Fruit fly (Drosophila melanogaster): Measurements from ENCODE around the gene Msh6.

The Msh6 gene

dm6 chr3L:15192172-15192571, 33.8 kb upstream of the Msh6 start (continued):
- TF ChIP-seq Ets96B (tag; optimal IDR thresholded peaks at IDR 0.05) (no peak), eg (GFP tag; IDR thresholded peaks at IDR 0.05) (no peak), Eip75B (GFP tag; optimal IDR thresholded peaks at IDR 0.05) (no peak), Ets21C (GFP tag; optimal IDR thresholded peaks at IDR 0.05) (no peak), Sox14 (GFP tag; optimal IDR thresholded peaks at IDR 0.05) (peak; percentile 20), fd85E (GFP tag; optimal IDR thresholded peaks at IDR 0.05) (no peak), CG3032 (tag; optimal IDR thresholded peaks at IDR 0.05) (no peak)

dm6 chr3L:15189707-15190106, 31.3 kb upstream of the Msh6 start:
- no peak for TF ChIP-seq topi (GFP tag; optimal IDR thresholded peaks at IDR 0.05)
- TF ChIP-seq Eip93F (GFP tag; optimal IDR thresholded peaks at IDR 0.05) = no peak
- TF ChIP-seq Blimp-1 (GFP tag; optimal IDR thresholded peaks at IDR 0.05) = no peak
- TF ChIP-seq CG4318 (GFP tag; optimal IDR thresholded peaks at IDR 0.05) = no peak
- TF ChIP-seq CG3032 (tag; optimal IDR thresholded peaks at IDR 0.05) = no peak
- no peak for TF ChIP-seq CG11762 (GFP tag; optimal IDR thresholded peaks at IDR 0.05; ENCODE audit: insufficient read depth)
- no peak for TF ChIP-seq CG15336 (GFP tag; IDR thresholded peaks at IDR 0.05)
- TF ChIP-seq CG9139 (GFP tag; optimal IDR thresholded peaks at IDR 0.05) = no peak
- TF ChIP-seq Met (GFP tag; optimal IDR thresholded peaks at IDR 0.05) = peak; percentile 6
- TF ChIP-seq CG6808 (GFP tag; optimal IDR thresholded peaks at IDR 0.05) = no peak
- TF ChIP-seq salr (GFP tag; optimal IDR thresholded peaks at IDR 0.05) = peak in 1 of 2 experiments; percentile 31
- no peak for TF ChIP-seq ss (GFP tag; optimal IDR thresholded peaks at IDR 0.05)
- TF ChIP-seq pdm3 (GFP tag; optimal IDR thresholded peaks at IDR 0.05) = no peak
- no peak for TF ChIP-seq CG3919 (GFP tag; optimal IDR thresholded peaks at IDR 0.05)
- TF ChIP-seq Hr38 (GFP tag; optimal IDR thresholded peaks at IDR 0.05) = no peak
- TF ChIP-seq CG1621 (tag; optimal IDR thresholded peaks at IDR 0.05) = no peak
- TF ChIP-seq CG32006 (GFP tag; optimal IDR thresholded peaks at IDR 0.05) = peak; percentile 13
- TF ChIP-seq CG16779 (tag; optimal IDR thresholded peaks at IDR 0.05) = no peak
- no peak for TF ChIP-seq dac (GFP tag; optimal IDR thresholded peaks at IDR 0.05)
- no peak for TF ChIP-seq Ets21C (GFP tag; optimal IDR thresholded peaks at IDR 0.05)
- TF ChIP-seq spab (GFP tag; optimal IDR thresholded peaks at IDR 0.05) = no peak
- no peak for TF ChIP-seq vri (GFP tag; optimal IDR thresholded peaks at IDR 0.05)
- peak; percentile 75 for TF ChIP-seq Eip78C (GFP tag)
- TF ChIP-seq CG8119 (GFP tag; IDR thresholded peaks at IDR 0.05) = no peak
- TF ChIP-seq CG8632 (GFP tag; optimal IDR thresholded peaks at IDR 0.05) = no peak
- no peak for TF ChIP-seq CG34406 (GFP tag; optimal IDR thresholded peaks at IDR 0.05)
- no peak for TF ChIP-seq acj6 (GFP tag; optimal IDR thresholded peaks at IDR 0.05)
- TF ChIP-seq achi (GFP tag; optimal IDR thresholded peaks at IDR 0.05) = peak; percentile 12
- TF ChIP-seq fd85E (GFP tag; optimal IDR thresholded peaks at IDR 0.05) = no peak
- TF ChIP-seq CG7368 (GFP tag; optimal IDR thresholded peaks at IDR 0.05) = no peak
- no peak for TF ChIP-seq Sox15 (GFP tag; optimal IDR thresholded peaks at IDR 0.05)
- no peak for TF ChIP-seq CG11294 (GFP tag; IDR thresholded peaks at IDR 0.05)
- TF ChIP-seq Lpt (GFP tag; optimal IDR thresholded peaks at IDR 0.05) = no peak
- TF ChIP-seq CG6163 (GFP tag; IDR thresholded peaks at IDR 0.05) = no peak
- no peak for TF ChIP-seq CG6276 (GFP tag; optimal IDR thresholded peaks at IDR 0.05)
- TF ChIP-seq esn (GFP tag; optimal IDR thresholded peaks at IDR 0.05) = no peak

dm6 chr3L:15188735-15189134, 30.4 kb upstream of the Msh6 start:
- TF ChIP-seq CG8632 (GFP tag; optimal IDR thresholded peaks at IDR 0.05) = peak; percentile 13
- no peak for TF ChIP-seq CG32006 (GFP tag; optimal IDR thresholded peaks at IDR 0.05)
- TF ChIP-seq ss (GFP tag; optimal IDR thresholded peaks at IDR 0.05) = no peak
- peak; percentile 44 for TF ChIP-seq acj6 (GFP tag; optimal IDR thresholded peaks at IDR 0.05)
- peak; percentile 18 for TF ChIP-seq lz (GFP tag; optimal IDR thresholded peaks at IDR 0.05)
- TF ChIP-seq CG31627 (GFP tag; optimal IDR thresholded peaks at IDR 0.05) = peak; percentile 59
- TF ChIP-seq cyc (GFP tag; optimal IDR thresholded peaks at IDR 0.05) = peak; percentile 62
- peak; percentile 69 for TF ChIP-seq Met (GFP tag; optimal IDR thresholded peaks at IDR 0.05)
- TF ChIP-seq fd59A (GFP tag; optimal IDR thresholded peaks at IDR 0.05) = no peak
- TF ChIP-seq CG10631 (GFP tag; optimal IDR thresholded peaks at IDR 0.05) = peak; percentile 49
- peak; percentile 10 for TF ChIP-seq Ets96B (tag; optimal IDR thresholded peaks at IDR 0.05)
- TF ChIP-seq pdm3 (GFP tag; optimal IDR thresholded peaks at IDR 0.05) = peak; percentile 6
- TF ChIP-seq vri (GFP tag; optimal IDR thresholded peaks at IDR 0.05) = peak; percentile 21
- no peak for TF ChIP-seq Sox15 (GFP tag; optimal IDR thresholded peaks at IDR 0.05)
- peak; percentile 40 for TF ChIP-seq Smox (GFP tag; optimal IDR thresholded peaks at IDR 0.05)
- no peak for TF ChIP-seq Hr4 (GFP tag; optimal IDR thresholded peaks at IDR 0.05)
- TF ChIP-seq topi (GFP tag; optimal IDR thresholded peaks at IDR 0.05) = peak; percentile 60
- peak; percentile 44 for TF ChIP-seq CG6792 (GFP tag; optimal IDR thresholded peaks at IDR 0.05)
- TF ChIP-seq eg (GFP tag; IDR thresholded peaks at IDR 0.05) = no peak
- peak; percentile 42 for TF ChIP-seq Ets21C (GFP tag; optimal IDR thresholded peaks at IDR 0.05)
- no peak for TF ChIP-seq CG11902 (GFP tag; optimal IDR thresholded peaks at IDR 0.05)
- TF ChIP-seq CG6808 (GFP tag; optimal IDR thresholded peaks at IDR 0.05) = no peak
- peak; percentile 10 for TF ChIP-seq CG3919 (GFP tag; optimal IDR thresholded peaks at IDR 0.05)
